Worm (Caenorhabditis elegans) whole organism, early embryonic: ENCODE results near the gene str-109.

Experiments
- B0310.2 ChIP-seq: sonication (generic microtip); optimal IDR thresholded peaks from 2 replicates; lab custom pipeline; 2016; ENCODE audit warnings: mild to moderate bottlenecking, missing genetic modification characterization, missing compliant biosample characterization
- aly-1 ChIP-seq: sonication (generic microtip); optimal IDR thresholded peaks from 2 replicates; lab custom pipeline; 2016; ENCODE audit warnings: missing genetic modification characterization, missing compliant biosample characterization
- ama-1 ChIP-seq: fragments of 150-350 bp; optimal IDR thresholded peaks from 2 replicates; lab custom pipeline; 2014
- ceh-36 ChIP-seq: sonication (generic microtip); optimal IDR thresholded peaks from 2 replicates; lab custom pipeline; 2016; ENCODE audit warnings: missing genetic modification characterization, inconsistent platforms, missing compliant biosample characterization
- flt-1 ChIP-seq: fragments of 200-800 bp; sonication (Bioruptor generic); IDR thresholded peaks from 2 replicates; pipeline ENCODE4 v1.3.6; 2022; ENCODE audit warnings: missing genetic modification characterization, missing compliant biosample characterization
- hnd-1 ChIP-seq: sonication (generic microtip); optimal IDR thresholded peaks from 2 replicates; lab custom pipeline; 2016; ENCODE audit warnings: missing genetic modification characterization, missing compliant biosample characterization
- scrt-1 ChIP-seq: fragments of 200-800 bp; sonication (Bioruptor generic); IDR thresholded peaks from 2 replicates; pipeline ENCODE4 v1.3.6; 2022; ENCODE audit warnings: missing genetic modification characterization, missing compliant biosample characterization
- tbx-11 ChIP-seq: fragments of 200-800 bp; sonication (Bioruptor generic); IDR thresholded peaks from 2 replicates; pipeline ENCODE4 v1.3.6; 2022; ENCODE audit warnings: missing genetic modification characterization, missing compliant biosample characterization
- tra-4 ChIP-seq: sonication (generic microtip); optimal IDR thresholded peaks from 2 replicates; lab custom pipeline; 2017; ENCODE audit warnings: missing genetic modification characterization, missing compliant biosample characterization

ce11 chrV:16143066-16143581, 18.9 kb downstream of the str-109 start, which contains the start of gene fbxa-88:
- TF ChIP-seq aly-1 (tag; lab: Kevin White, UChicago) = no peak
- TF ChIP-seq hnd-1 (tag; lab: Kevin White, UChicago) = no peak
- no peak for TF ChIP-seq ama-1
- no peak for TF ChIP-seq B0310.2
- no peak for TF ChIP-seq tra-4
- TF ChIP-seq flt-1 (GFP tag; lab: Robert Waterston, UW) = no peak
- TF ChIP-seq tbx-11 (GFP tag; lab: Robert Waterston, UW) = no peak
- no peak for TF ChIP-seq scrt-1 (GFP tag; lab: Robert Waterston, UW)
- TF ChIP-seq ceh-36 = no peak
